Fruit fly (Drosophila melanogaster) whole organism, embryonic: ENCODE results near the gene alphaSnap.

Experiments
- Bteb2 ChIP-seq: fragments of 200-800 bp; sonication (Bioruptor generic); optimal IDR thresholded peaks from 2 replicates; lab custom pipeline; 2016; ENCODE audit warnings: missing biosample characterization, missing genetic modification characterization
- CG10147 ChIP-seq: fragments of 200-800 bp; sonication (Bioruptor generic); optimal IDR thresholded peaks from 2 replicates; lab custom pipeline; 2019; ENCODE audit warnings: missing biosample characterization, mild to moderate bottlenecking, missing genetic modification characterization, moderate library complexity
- CG10565 ChIP-seq: fragments of 200-800 bp; sonication (Bioruptor generic); optimal IDR thresholded peaks from 3 replicates; lab custom pipeline; 2016; ENCODE audit warnings: missing biosample characterization, mild to moderate bottlenecking, missing genetic modification characterization
- CG11560 ChIP-seq: fragments of 200-800 bp; sonication (Bioruptor generic); IDR thresholded peaks from 3 replicates; pipeline ENCODE4 v1.3.6; 2022; ENCODE audit warnings: missing biosample characterization, missing genetic modification characterization
- CG12744 ChIP-seq: fragments of 200-800 bp; sonication (Bioruptor generic); optimal IDR thresholded peaks from 2 replicates; lab custom pipeline; 2016; ENCODE audit warnings: missing biosample characterization, missing genetic modification characterization
- CG12769 ChIP-seq: fragments of 200-800 bp; sonication (Bioruptor generic); optimal IDR thresholded peaks from 2 replicates; lab custom pipeline; 2019; ENCODE audit warnings: missing biosample characterization, mild to moderate bottlenecking, missing genetic modification characterization, moderate library complexity
- CG1647 ChIP-seq: fragments of 200-800 bp; sonication (Bioruptor generic); optimal IDR thresholded peaks from 3 replicates; lab custom pipeline; 2016; ENCODE audit warnings: missing biosample characterization, missing genetic modification characterization
- CG2116 ChIP-seq: fragments of 200-800 bp; sonication (Bioruptor generic); optimal IDR thresholded peaks from 3 replicates; lab custom pipeline; 2018; ENCODE audit warnings: missing biosample characterization, mild to moderate bottlenecking, missing genetic modification characterization
- CG2678 ChIP-seq: fragments of 200-800 bp; sonication (Bioruptor generic); optimal IDR thresholded peaks from 3 replicates; lab custom pipeline; 2019; ENCODE audit warnings: missing biosample characterization, mild to moderate bottlenecking, missing genetic modification characterization, moderate library complexity
- CG30431 ChIP-seq: fragments of 200-800 bp; sonication (Bioruptor generic); optimal IDR thresholded peaks from 2 replicates; lab custom pipeline; 2017; ENCODE audit warnings: missing biosample characterization, missing genetic modification characterization
- CG32772 ChIP-seq: fragments of 200-800 bp; sonication (Bioruptor generic); IDR thresholded peaks from 2 replicates; pipeline ENCODE4 v1.3.6; 2022; ENCODE audit warnings: missing biosample characterization, missing genetic modification characterization
- CG3407 ChIP-seq: fragments of 200-800 bp; sonication (Bioruptor generic); optimal IDR thresholded peaks from 2 replicates; lab custom pipeline; 2018; ENCODE audit warnings: missing biosample characterization, mild to moderate bottlenecking, missing genetic modification characterization
- CG3726 ChIP-seq: fragments of 200-800 bp; sonication (Bioruptor generic); IDR thresholded peaks from 3 replicates; pipeline ENCODE4, ENCODE4 v1.3.6; 2022; ENCODE audit warnings: missing biosample characterization, missing genetic modification characterization
- CG3838 ChIP-seq: fragments of 200-800 bp; sonication (Bioruptor generic); optimal IDR thresholded peaks from 3 replicates; lab custom pipeline; 2016; ENCODE audit warnings: missing biosample characterization, missing genetic modification characterization
- CG42726 ChIP-seq: fragments of 200-800 bp; sonication (Bioruptor generic); IDR thresholded peaks from 2 replicates; pipeline ENCODE4 v1.3.6; 2022; ENCODE audit warnings: missing biosample characterization, missing genetic modification characterization; ENCODE audit not compliant: partially characterized antibody
- CG4617 ChIP-seq: fragments of 200-800 bp; sonication (Bioruptor generic); optimal IDR thresholded peaks from 3 replicates; lab custom pipeline; 2016; ENCODE audit warnings: missing biosample characterization, missing genetic modification characterization, borderline replicate concordance
- CG7987 ChIP-seq: fragments of 200-800 bp; sonication (Bioruptor generic); optimal IDR thresholded peaks from 2 replicates; lab custom pipeline; 2018; ENCODE audit warnings: missing biosample characterization, mild to moderate bottlenecking, missing genetic modification characterization, moderate library complexity
- CG8281 ChIP-seq: fragments of 200-800 bp; sonication (Bioruptor generic); optimal IDR thresholded peaks from 2 replicates; lab custom pipeline; 2018; ENCODE audit warnings: missing biosample characterization, mild to moderate bottlenecking, missing genetic modification characterization, moderate library complexity
- CG8924 ChIP-seq: fragments of 200-800 bp; optimal IDR thresholded peaks from 3 replicates; lab custom pipeline; 2019; ENCODE audit warnings: missing biosample characterization, mild to moderate bottlenecking, missing genetic modification characterization, moderate library complexity
- CG9797 ChIP-seq: fragments of 200-800 bp; sonication (Bioruptor generic); optimal IDR thresholded peaks from 3 replicates; lab custom pipeline; 2018; ENCODE audit warnings: missing biosample characterization, mild to moderate bottlenecking, missing genetic modification characterization
- Camta ChIP-seq: fragments of 200-800 bp; sonication (Bioruptor generic); optimal IDR thresholded peaks from 2 replicates; lab custom pipeline; 2016; ENCODE audit warnings: missing biosample characterization, missing genetic modification characterization
- D19A ChIP-seq: fragments of 200-800 bp; optimal IDR thresholded peaks from 3 replicates; lab custom pipeline; 2019; ENCODE audit warnings: missing biosample characterization, mild to moderate bottlenecking, missing genetic modification characterization, moderate library complexity
- Dip3 ChIP-seq: fragments of 200-800 bp; sonication (Bioruptor generic); optimal IDR thresholded peaks from 3 replicates; lab custom pipeline; 2016; ENCODE audit warnings: missing biosample characterization, missing genetic modification characterization
- Doc2 ChIP-seq: fragments of 200-800 bp; sonication (Bioruptor generic); IDR thresholded peaks from 2 replicates; pipeline ENCODE4 v1.3.6; 2022; ENCODE audit warnings: missing biosample characterization, missing genetic modification characterization
- Gsc ChIP-seq: fragments of 200-800 bp; sonication (Bioruptor generic); IDR thresholded peaks from 2 replicates; pipeline ENCODE4 v1.3.6; 2022; ENCODE audit warnings: missing biosample characterization, missing genetic modification characterization
- Lim3 ChIP-seq: fragments of 200-800 bp; sonication (Bioruptor generic); IDR thresholded peaks from 2 replicates; pipeline ENCODE4 v1.3.6; 2022; ENCODE audit warnings: missing biosample characterization, missing genetic modification characterization
- NC2β ChIP-seq: fragments of 200-800 bp; sonication (Bioruptor generic); optimal IDR thresholded peaks from 2 replicates; lab custom pipeline; 2016; ENCODE audit warnings: missing biosample characterization, missing genetic modification characterization
- Oli ChIP-seq: fragments of 200-800 bp; sonication (Bioruptor generic); optimal IDR thresholded peaks from 2 replicates; lab custom pipeline; 2018; ENCODE audit warnings: missing biosample characterization, mild to moderate bottlenecking, missing genetic modification characterization, moderate library complexity
- Optix ChIP-seq: fragments of 200-800 bp; sonication (Bioruptor generic); IDR thresholded peaks from 3 replicates; pipeline ENCODE4 v1.3.6; 2022; ENCODE audit warnings: missing biosample characterization, missing genetic modification characterization
- Sox102F ChIP-seq: fragments of 200-800 bp; sonication (Bioruptor generic); optimal IDR thresholded peaks from 2 replicates; lab custom pipeline; 2018; ENCODE audit warnings: missing biosample characterization, mild to moderate bottlenecking, missing genetic modification characterization, moderate library complexity
- Xrp1 ChIP-seq: fragments of 200-800 bp; sonication (Bioruptor generic); IDR thresholded peaks from 2 replicates; pipeline ENCODE4 v1.3.6; 2022; ENCODE audit warnings: missing biosample characterization, missing genetic modification characterization
- ab ChIP-seq: fragments of 200-800 bp; sonication (Bioruptor generic); optimal IDR thresholded peaks from 2 replicates; lab custom pipeline; 2016; ENCODE audit warnings: missing biosample characterization, missing genetic modification characterization
- amos ChIP-seq: fragments of 200-800 bp; sonication (Bioruptor generic); IDR thresholded peaks from 2 replicates; pipeline ENCODE4 v1.3.6; 2022; ENCODE audit warnings: missing biosample characterization, missing genetic modification characterization; ENCODE audit not compliant: partially characterized antibody
- az2 ChIP-seq: fragments of 200-800 bp; sonication (Bioruptor generic); optimal IDR thresholded peaks from 3 replicates; lab custom pipeline; 2016; ENCODE audit warnings: missing biosample characterization, missing genetic modification characterization
- crol ChIP-seq: fragments of 200-800 bp; sonication (Bioruptor generic); IDR thresholded peaks from 2 replicates; pipeline ENCODE4 v1.3.6; 2022; ENCODE audit warnings: missing biosample characterization, missing genetic modification characterization
- disco-r ChIP-seq: fragments of 200-800 bp; sonication (Bioruptor generic); optimal IDR thresholded peaks from 2 replicates; lab custom pipeline; 2016; ENCODE audit warnings: missing biosample characterization, missing genetic modification characterization
- gsb-n ChIP-seq: fragments of 200-800 bp; sonication (Bioruptor generic); optimal IDR thresholded peaks from 3 replicates; lab custom pipeline; 2018; ENCODE audit warnings: missing biosample characterization, mild to moderate bottlenecking, missing genetic modification characterization
- ham ChIP-seq: fragments of 200-800 bp; sonication (Bioruptor generic); IDR thresholded peaks from 2 replicates; pipeline ENCODE4 v1.3.6; 2022; ENCODE audit warnings: missing biosample characterization, missing genetic modification characterization
- hb ChIP-seq: fragments of 200-800 bp; sonication (Bioruptor generic); IDR thresholded peaks from 3 replicates; pipeline ENCODE4 v1.3.6; 2022; ENCODE audit warnings: missing biosample characterization, missing genetic modification characterization; ENCODE audit not compliant: partially characterized antibody
- kni ChIP-seq: fragments of 200-800 bp; sonication (Bioruptor generic); optimal IDR thresholded peaks from 3 replicates; lab custom pipeline; 2017; ENCODE audit warnings: mild to moderate bottlenecking, missing biosample characterization, missing genetic modification reagents, missing genetic modification characterization
- lmd ChIP-seq: fragments of 200-800 bp; sonication (Bioruptor generic); IDR thresholded peaks from 2 replicates; pipeline ENCODE4 v1.3.6; 2022; ENCODE audit warnings: missing biosample characterization, missing genetic modification characterization
- maf-S ChIP-seq: fragments of 200-800 bp; sonication (Bioruptor generic); optimal IDR thresholded peaks from 2 replicates; lab custom pipeline; 2016; ENCODE audit warnings: missing biosample characterization, missing genetic modification characterization
- oc ChIP-seq: fragments of 200-800 bp; sonication (Bioruptor generic); optimal IDR thresholded peaks from 2 replicates; lab custom pipeline; 2018; ENCODE audit warnings: missing biosample characterization, mild to moderate bottlenecking, missing genetic modification characterization, moderate library complexity
- pnt ChIP-seq: fragments of 200-800 bp; sonication (Bioruptor generic); optimal IDR thresholded peaks from 3 replicates; lab custom pipeline; 2016; ENCODE audit warnings: missing biosample characterization, missing genetic modification characterization
- ro ChIP-seq: fragments of 200-800 bp; sonication (Bioruptor generic); IDR thresholded peaks from 2 replicates; pipeline ENCODE4 v1.3.6; 2022; ENCODE audit warnings: missing biosample characterization, missing genetic modification characterization
- shn ChIP-seq: fragments of 200-800 bp; sonication (Bioruptor generic); optimal IDR thresholded peaks from 3 replicates; lab custom pipeline; 2016; ENCODE audit warnings: missing biosample characterization, missing genetic modification characterization
- slp2 ChIP-seq: fragments of 200-800 bp; sonication (Bioruptor generic); optimal IDR thresholded peaks from 2 replicates; lab custom pipeline; 2016; ENCODE audit warnings: missing biosample characterization, missing genetic modification characterization
- tup ChIP-seq: fragments of 200-800 bp; sonication (Bioruptor generic); optimal IDR thresholded peaks from 2 replicates; lab custom pipeline; 2016; ENCODE audit warnings: missing biosample characterization, mild to moderate bottlenecking, missing genetic modification characterization, moderate library complexity
- yki ChIP-seq: fragments of >200 bp; optimal IDR thresholded peaks from 3 replicates; lab custom pipeline; 2018

The alphaSnap gene

DNA sequence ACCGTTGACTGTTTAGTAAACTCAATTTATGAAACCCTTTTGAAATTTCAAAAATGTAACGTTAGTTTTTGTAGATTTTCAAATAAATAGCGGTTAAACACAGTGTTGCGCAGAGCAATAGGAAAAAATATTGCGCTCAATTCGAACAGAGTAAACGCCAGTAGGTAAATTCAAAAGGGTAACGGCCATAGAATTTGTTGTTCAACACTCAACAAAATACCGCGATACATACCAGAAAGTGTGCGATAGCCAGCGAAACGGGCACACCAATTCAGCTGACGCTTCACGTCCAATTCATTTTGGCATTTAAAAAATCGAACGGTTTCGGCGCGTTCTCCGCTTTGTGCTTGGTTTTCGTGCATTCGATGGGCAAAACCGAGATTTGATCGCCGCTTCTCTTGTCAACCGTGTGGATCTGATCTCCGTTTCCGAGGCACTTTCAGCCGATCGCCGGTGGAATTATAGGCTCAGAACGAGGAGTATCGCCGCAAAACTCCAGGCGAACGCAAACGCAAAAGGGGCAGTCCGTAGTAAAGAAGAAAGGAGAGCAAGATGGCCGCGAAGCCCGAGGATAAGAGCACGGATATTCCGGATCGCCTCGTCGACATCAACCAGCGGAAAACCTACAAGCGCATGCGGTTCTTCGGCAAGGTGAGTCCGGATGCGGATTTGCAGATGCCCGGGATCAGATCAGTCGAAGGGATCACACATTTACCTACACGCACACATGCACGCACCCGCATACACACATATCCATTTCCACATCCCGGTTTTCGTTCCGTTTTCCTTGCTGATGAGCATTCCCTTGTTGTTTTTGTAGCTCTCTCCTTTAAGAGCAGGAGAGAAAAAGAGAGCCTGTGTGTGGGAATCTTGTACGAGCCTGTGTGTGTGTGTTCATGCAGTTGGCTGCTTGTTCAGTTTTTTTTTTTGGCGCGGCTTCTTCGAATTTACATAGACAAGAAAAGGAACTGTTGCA, 3.4 kb upstream of the alphaSnap start:
- TF ChIP-seq CG4617: peak; percentile 28
- TF ChIP-seq Camta: peak; percentile 23
- peak; percentile 57; the same call in 1 of the 2 replicates for TF ChIP-seq CG32772 (GFP tag; lab: Robert Waterston, UW)
- no peak for TF ChIP-seq CG12744 (GFP tag; lab: Kevin White, UChicago)
- TF ChIP-seq Dip3: peak; percentile 59
- peak; percentile 2 for TF ChIP-seq CG7987 (GFP tag; lab: Kevin White, UChicago)
- TF ChIP-seq az2 (GFP tag; lab: Kevin White, UChicago): peak; percentile 12
- no peak for TF ChIP-seq Optix (GFP tag; lab: Robert Waterston, UW)
- TF ChIP-seq oc (tag; lab: Kevin White, UChicago): no peak
- no peak for TF ChIP-seq Lim3 (GFP tag; lab: Robert Waterston, UW)
- no peak for TF ChIP-seq CG3407 (GFP tag; lab: Kevin White, UChicago)
- no peak for TF ChIP-seq disco-r (GFP tag; lab: Kevin White, UChicago)
- TF ChIP-seq amos (GFP tag; lab: Robert Waterston, UW): peak; percentile 90
- TF ChIP-seq maf-S: peak; percentile 10
- TF ChIP-seq ro (GFP tag; lab: Robert Waterston, UW): no peak
- TF ChIP-seq CG9797 (GFP tag; lab: Kevin White, UChicago): peak; percentile 98
- TF ChIP-seq pnt (GFP tag; lab: Kevin White, UChicago): no peak
- TF ChIP-seq crol (GFP tag; lab: Robert Waterston, UW): no peak
- peak; percentile 8 for TF ChIP-seq CG1647 (GFP tag; lab: Kevin White, UChicago)
- TF ChIP-seq Gsc: no peak
- peak; percentile 58 for TF ChIP-seq CG2116 (GFP tag; lab: Kevin White, UChicago)
- TF ChIP-seq shn: peak; percentile 43
- no peak for TF ChIP-seq ham (GFP tag; lab: Robert Waterston, UW)
- TF ChIP-seq CG10147 (GFP tag; lab: Kevin White, UChicago): no peak
- peak; percentile 44 for TF ChIP-seq CG12769 (tag; lab: Kevin White, UChicago)
- no peak for TF ChIP-seq gsb-n
- TF ChIP-seq CG3726 (GFP tag; lab: Robert Waterston, UW): no peak
- TF ChIP-seq NC2β: peak; percentile 25
- TF ChIP-seq tup (GFP tag; lab: Kevin White, UChicago): no peak
- TF ChIP-seq hb (GFP tag; lab: Robert Waterston, UW): peak; percentile 73
- no peak for TF ChIP-seq CG8281
- no peak for TF ChIP-seq CG8924 (tag; lab: Kevin White, UChicago)
- TF ChIP-seq ab: no peak
- no peak for TF ChIP-seq Doc2 (GFP tag; lab: Robert Waterston, UW)
- peak; percentile 34 for TF ChIP-seq slp2
- no peak for TF ChIP-seq CG10565
- TF ChIP-seq CG3838 (GFP tag; lab: Kevin White, UChicago): no peak
- TF ChIP-seq Xrp1 (GFP tag; lab: Robert Waterston, UW): peak; percentile 53; the same call in 1 of the 2 replicates
- peak; percentile 12; the same call in 1 of the 3 replicates for TF ChIP-seq CG11560 (tag; lab: Robert Waterston, UW)
- TF ChIP-seq CG42726 (GFP tag; lab: Robert Waterston, UW): peak; percentile 87
- no peak for TF ChIP-seq CG30431 (GFP tag; lab: Kevin White, UChicago)
- TF ChIP-seq CG2678 (tag; lab: Kevin White, UChicago): no peak
- TF ChIP-seq kni (GFP tag; lab: Kevin White, UChicago): peak; percentile 22
- TF ChIP-seq D19A (tag; lab: Kevin White, UChicago): no peak
- peak; percentile 6; the same call in 1 of the 2 replicates for TF ChIP-seq lmd (GFP tag; lab: Robert Waterston, UW)
- peak; percentile 48 for TF ChIP-seq Bteb2 (GFP tag; lab: Kevin White, UChicago)
- TF ChIP-seq yki (lab: Kevin White, UChicago): no peak
- TF ChIP-seq Oli: no peak
- TF ChIP-seq Sox102F (GFP tag; lab: Kevin White, UChicago): no peak
